Worm (Caenorhabditis elegans): ENCODE results near the gene eif-3.L.
"Not testable (repeated sequence)": the region's sequence is repeated elsewhere in the genome, so short reads cannot be mapped to it uniquely, and the experiment has no call there.

eif-3.L gene

ce11 chrII:5636826-5637225 is 14.5 kb upstream of the eif-3.L start, which contains the start of gene F59E12.8:
Gene F59E12.8, minus strand, starts transcription at chrII:5636926.
- TF ChIP-seq ref-1 (GFP tag; conservative IDR thresholded peaks at IDR 0.05) (no peak), med-1 (GFP tag; optimal IDR thresholded peaks at IDR 0.05; ENCODE audit: insufficient read depth) (no peak), T22C8.4 (GFP tag; IDR thresholded peaks at IDR 0.05) (no peak), cog-1 (tag; optimal IDR thresholded peaks at IDR 0.05) (no peak), tab-1 (GFP tag; IDR thresholded peaks at IDR 0.05) (no peak), ztf-29 (GFP tag; IDR thresholded peaks at IDR 0.05) (no peak), klf-2 (GFP tag; conservative IDR thresholded peaks at IDR 0.05) (no peak), flt-1 (GFP tag; IDR thresholded peaks at IDR 0.05) (no peak), ztf-23 (GFP tag; IDR thresholded peaks at IDR 0.05) (no peak)

ce11 chrII:5633453-5633852 is 11.2 kb upstream of the eif-3.L start:
- TF ChIP-seq med-1 (GFP tag; optimal IDR thresholded peaks at IDR 0.05; ENCODE audit: insufficient read depth) (no peak), ztf-23 (GFP tag; IDR thresholded peaks at IDR 0.05) (no peak), T22C8.4 (GFP tag; IDR thresholded peaks at IDR 0.05) (no peak), ztf-29 (GFP tag; IDR thresholded peaks at IDR 0.05) (no peak), ref-1 (GFP tag; conservative IDR thresholded peaks at IDR 0.05) (no peak), tab-1 (GFP tag; IDR thresholded peaks at IDR 0.05) (no peak), cog-1 (tag; optimal IDR thresholded peaks at IDR 0.05) (no peak), flt-1 (GFP tag; IDR thresholded peaks at IDR 0.05) (no peak), klf-2 (GFP tag; conservative IDR thresholded peaks at IDR 0.05) (no peak)

ce11 chrII:5630851-5631401 is 8.6 kb upstream of the eif-3.L start, which contains the start of the genes F59E12.6 and npl-4.1:
Gene F59E12.6, minus strand, starts transcription at chrII:5630951.
Gene npl-4.1, plus strand, starts transcription at chrII:5631351.
- not testable (repeated sequence) for TF ChIP-seq ztf-23 (GFP tag; IDR thresholded peaks at IDR 0.05); ref-1 (GFP tag; conservative IDR thresholded peaks at IDR 0.05); cog-1 (tag; optimal IDR thresholded peaks at IDR 0.05)

ce11 chrII:5628326-5628818 is 6.1 kb upstream of the eif-3.L start, which contains the start of gene F59E12.15:
Gene F59E12.15, minus strand, starts transcription at chrII:5628376.
- TF ChIP-seq tab-1 (GFP tag; IDR thresholded peaks at IDR 0.05) (no peak), cog-1 (tag; optimal IDR thresholded peaks at IDR 0.05) (no peak), T22C8.4 (GFP tag; IDR thresholded peaks at IDR 0.05) (no peak), klf-2 (GFP tag; conservative IDR thresholded peaks at IDR 0.05) (no peak), med-1 (GFP tag; optimal IDR thresholded peaks at IDR 0.05; ENCODE audit: insufficient read depth) (no peak), ztf-29 (GFP tag; IDR thresholded peaks at IDR 0.05) (no peak), ref-1 (GFP tag; conservative IDR thresholded peaks at IDR 0.05) (no peak), ztf-23 (GFP tag; IDR thresholded peaks at IDR 0.05) (no peak), flt-1 (GFP tag; IDR thresholded peaks at IDR 0.05) (no peak)

ce11 chrII:5619298-5619697 is 3.0 kb downstream of the eif-3.L start, which contains the start of gene dhs-6:
Gene dhs-6, minus strand, starts transcription at chrII:5619319.
- TF ChIP-seq med-1 (GFP tag; optimal IDR thresholded peaks at IDR 0.05; ENCODE audit: insufficient read depth) = no peak

- TF ChIP-seq T22C8.4 (GFP tag; IDR thresholded peaks at IDR 0.05) (no peak), ztf-29 (GFP tag; IDR thresholded peaks at IDR 0.05) (no peak), flt-1 (GFP tag; IDR thresholded peaks at IDR 0.05) (no peak), klf-2 (GFP tag; conservative IDR thresholded peaks at IDR 0.05) (no peak), cog-1 (tag; optimal IDR thresholded peaks at IDR 0.05) (no peak), ref-1 (GFP tag; conservative IDR thresholded peaks at IDR 0.05) (no peak), med-1 (GFP tag; optimal IDR thresholded peaks at IDR 0.05; ENCODE audit: insufficient read depth) (no peak), ztf-23 (GFP tag; IDR thresholded peaks at IDR 0.05) (no peak), tab-1 (GFP tag; IDR thresholded peaks at IDR 0.05) (no peak)
These were observed 14.5 kb downstream of the eif-3.L start, which contains the start of gene C17G10.7 for ce11 chrII:5607756-5608155. Gene C17G10.7, minus strand, starts transcription at chrII:5607856.

ce11 chrII:5605538-5605945 is 16.7 kb downstream of the eif-3.L start:
- TF ChIP-seq med-1 (GFP tag; optimal IDR thresholded peaks at IDR 0.05; ENCODE audit: insufficient read depth) = no peak
- no peak for TF ChIP-seq ztf-29 (GFP tag; IDR thresholded peaks at IDR 0.05)
- TF ChIP-seq cog-1 (tag; optimal IDR thresholded peaks at IDR 0.05) = no peak
- TF ChIP-seq ref-1 (GFP tag; conservative IDR thresholded peaks at IDR 0.05) = no peak
- TF ChIP-seq ztf-23 (GFP tag; IDR thresholded peaks at IDR 0.05) = no peak
- TF ChIP-seq T22C8.4 (GFP tag; IDR thresholded peaks at IDR 0.05) = no peak
- no peak for TF ChIP-seq tab-1 (GFP tag; IDR thresholded peaks at IDR 0.05)
- no peak for TF ChIP-seq flt-1 (GFP tag; IDR thresholded peaks at IDR 0.05)
- TF ChIP-seq klf-2 (GFP tag; conservative IDR thresholded peaks at IDR 0.05) = no peak

ce11 chrII:5604441-5604840 is 17.8 kb downstream of the eif-3.L start:
- TF ChIP-seq tab-1 (GFP tag; IDR thresholded peaks at IDR 0.05) = no peak
- no peak for TF ChIP-seq ztf-23 (GFP tag; IDR thresholded peaks at IDR 0.05)
- no peak for TF ChIP-seq T22C8.4 (GFP tag; IDR thresholded peaks at IDR 0.05)
- TF ChIP-seq ref-1 (GFP tag; conservative IDR thresholded peaks at IDR 0.05) = no peak
- no peak for TF ChIP-seq cog-1 (tag; optimal IDR thresholded peaks at IDR 0.05)
- no peak for TF ChIP-seq klf-2 (GFP tag; conservative IDR thresholded peaks at IDR 0.05)
- TF ChIP-seq flt-1 (GFP tag; IDR thresholded peaks at IDR 0.05) = no peak
- no peak for TF ChIP-seq med-1 (GFP tag; optimal IDR thresholded peaks at IDR 0.05; ENCODE audit: insufficient read depth)
- no peak for TF ChIP-seq ztf-29 (GFP tag; IDR thresholded peaks at IDR 0.05)

- TF ChIP-seq klf-2 (GFP tag; conservative IDR thresholded peaks at IDR 0.05) = no peak
- no peak for TF ChIP-seq ztf-23 (GFP tag; IDR thresholded peaks at IDR 0.05)
- no peak for TF ChIP-seq tab-1 (GFP tag; IDR thresholded peaks at IDR 0.05)
- TF ChIP-seq flt-1 (GFP tag; IDR thresholded peaks at IDR 0.05) = no peak
- no peak for TF ChIP-seq cog-1 (tag; optimal IDR thresholded peaks at IDR 0.05)
- TF ChIP-seq ref-1 (GFP tag; conservative IDR thresholded peaks at IDR 0.05) = no peak
- no peak for TF ChIP-seq med-1 (GFP tag; optimal IDR thresholded peaks at IDR 0.05; ENCODE audit: insufficient read depth)
- no peak for TF ChIP-seq T22C8.4 (GFP tag; IDR thresholded peaks at IDR 0.05)
- no peak for TF ChIP-seq ztf-29 (GFP tag; IDR thresholded peaks at IDR 0.05)
These were observed 19.1 kb downstream of the eif-3.L start, which contains the start of gene C17G10.6 for ce11 chrII:5603194-5603593. Gene C17G10.6, minus strand, starts transcription at chrII:5603294.
